Fruit fly (Drosophila melanogaster) whole organism, pupa: ENCODE results near the gene CheB74a.

Source experiments
- CG15710 ChIP-seq: fragments of 200-800 bp; sonication (Bioruptor generic); optimal IDR thresholded peaks from 2 replicates; lab custom pipeline; 2018; ENCODE audit warnings: missing biosample characterization, mild to moderate bottlenecking, missing genetic modification characterization, moderate library complexity
- CG17806 ChIP-seq: fragments of 200-800 bp; sonication (Bioruptor generic); optimal IDR thresholded peaks from 2 replicates; lab custom pipeline; 2018; ENCODE audit warnings: missing biosample characterization, mild to moderate bottlenecking, missing genetic modification characterization, moderate library complexity
- CG32121 ChIP-seq: fragments of 200-800 bp; sonication (Bioruptor generic); IDR thresholded peaks from 2 replicates; pipeline ENCODE4 v1.3.6; 2022; ENCODE audit warnings: missing biosample characterization, missing genetic modification characterization
- CG34367 ChIP-seq: fragments of 200-800 bp; sonication (Bioruptor generic); optimal IDR thresholded peaks from 2 replicates; lab custom pipeline; 2018; ENCODE audit warnings: missing biosample characterization, mild to moderate bottlenecking, missing genetic modification characterization
- CG4496 ChIP-seq: fragments of 200-800 bp; sonication (Bioruptor generic); IDR thresholded peaks from 3 replicates; pipeline ENCODE4 v1.3.6; 2022; ENCODE audit warnings: missing biosample characterization, missing genetic modification characterization
- Ets98B ChIP-seq: fragments of 200-800 bp; sonication (Bioruptor generic); IDR thresholded peaks from 2 replicates; pipeline ENCODE4 v1.3.6; 2022; ENCODE audit warnings: missing biosample characterization, missing genetic modification characterization
- Snoo ChIP-seq: fragments of 200-800 bp; sonication (Bioruptor generic); optimal IDR thresholded peaks from 3 replicates; lab custom pipeline; 2017; ENCODE audit warnings: missing biosample characterization, mild to moderate bottlenecking, missing genetic modification characterization, inconsistent platforms
- fd96Ca ChIP-seq: fragments of 200-800 bp; sonication (Bioruptor generic); IDR thresholded peaks from 3 replicates; pipeline ENCODE4 v1.3.6; 2022; ENCODE audit warnings: missing biosample characterization, missing genetic modification characterization
- gl ChIP-seq: fragments of 200-800 bp; sonication (Bioruptor generic); optimal IDR thresholded peaks from 2 replicates; lab custom pipeline; 2018; ENCODE audit warnings: missing biosample characterization, mild to moderate bottlenecking, missing genetic modification characterization

dm6 chr3L:17763987-17764386, 44.3 kb upstream of the CheB74a start, which contains the start of the genes Adgf-A and Adgf-A2:
- TF ChIP-seq CG4496 (GFP tag; lab: Robert Waterston, UW) = no peak
- TF ChIP-seq CG15710 (tag; lab: Kevin White, UChicago) = no peak
- TF ChIP-seq CG34367 = no peak
- no peak for TF ChIP-seq Ets98B (GFP tag; lab: Robert Waterston, UW)
- TF ChIP-seq fd96Ca = no peak
- no peak for TF ChIP-seq CG17806
- TF ChIP-seq Snoo = no peak
- no peak for TF ChIP-seq CG32121
- TF ChIP-seq gl = no peak
